Worm (Caenorhabditis elegans): Measurements from ENCODE around the gene C54D1.7.

C54D1.7 gene

DNA sequence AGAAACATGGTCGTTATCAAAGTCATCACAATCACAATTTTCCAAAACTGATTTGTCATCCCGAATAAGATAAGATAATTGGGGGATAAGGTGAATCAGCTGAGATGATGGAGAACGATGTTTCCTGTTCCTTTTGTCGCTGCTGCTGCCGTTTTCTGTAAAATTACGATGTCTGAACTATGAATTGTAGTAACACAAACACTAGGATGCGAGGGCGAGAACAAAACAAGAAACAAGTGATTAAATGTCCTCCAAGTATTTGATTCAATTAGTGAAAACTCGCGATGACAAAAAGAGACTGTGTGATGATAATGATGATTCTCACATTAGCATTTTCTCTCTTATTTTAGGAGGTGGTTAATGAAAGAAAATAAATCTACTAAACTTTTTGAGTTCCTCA lies at the start of gene C54D1.7:
TSS of gene C54D1.7 (minus strand) at position 157 of the 400 bp plus-strand sequence.
- TF ChIP-seq F13C5.2 (tag; optimal IDR thresholded peaks at IDR 0.05) (no peak), tbx-11 (GFP tag; IDR thresholded peaks at IDR 0.05) (no peak), ceh-36 (tag; optimal IDR thresholded peaks at IDR 0.05) (no peak), tra-4 (tag; optimal IDR thresholded peaks at IDR 0.05) (no peak), hmbx-1 (tag; optimal IDR thresholded peaks at IDR 0.05) (no peak), ets-7 (tag; optimal IDR thresholded peaks at IDR 0.05) (no peak)

- TF ChIP-seq B0310.2 (tag; optimal IDR thresholded peaks at IDR 0.05): no peak
- no peak for TF ChIP-seq ama-1 (optimal IDR thresholded peaks at IDR 0.05)
- no peak for TF ChIP-seq ets-7 (tag; optimal IDR thresholded peaks at IDR 0.05)
- no peak for TF ChIP-seq flt-1 (GFP tag; IDR thresholded peaks at IDR 0.05)
- TF ChIP-seq hnd-1 (tag; optimal IDR thresholded peaks at IDR 0.05): no peak
- TF ChIP-seq tbx-37 (GFP tag; conservative IDR thresholded peaks at IDR 0.05): no peak
- TF ChIP-seq aly-1 (tag; optimal IDR thresholded peaks at IDR 0.05): no peak
- TF ChIP-seq scrt-1 (GFP tag; IDR thresholded peaks at IDR 0.05): no peak
- no peak for TF ChIP-seq sea-1 (GFP tag; conservative IDR thresholded peaks at IDR 0.05)
- TF ChIP-seq ceh-36 (tag; optimal IDR thresholded peaks at IDR 0.05): no peak
- TF ChIP-seq hmg-4 (GFP tag; optimal IDR thresholded peaks at IDR 0.05): no peak
- TF ChIP-seq tra-4 (tag; optimal IDR thresholded peaks at IDR 0.05): no peak
- no peak for TF ChIP-seq ceh-13 (GFP tag; optimal IDR thresholded peaks at IDR 0.05)
- no peak for TF ChIP-seq pes-1 (GFP tag; IDR thresholded peaks at IDR 0.05)
- no peak for TF ChIP-seq hmbx-1 (tag; optimal IDR thresholded peaks at IDR 0.05)
- TF ChIP-seq tbx-11 (GFP tag; IDR thresholded peaks at IDR 0.05): no peak
These were observed 49.4 kb upstream of the C54D1.7 start, which contains the start of gene C55B6.5 for ce11 chrX:7205195-7205594. TSS of gene C55B6.5 (minus strand) at chrX:7205295.

- TF ChIP-seq sea-1 (GFP tag; conservative IDR thresholded peaks at IDR 0.05) (no peak), tbx-37 (GFP tag; conservative IDR thresholded peaks at IDR 0.05) (no peak), F13C5.2 (tag; optimal IDR thresholded peaks at IDR 0.05) (no peak), ceh-13 (GFP tag; optimal IDR thresholded peaks at IDR 0.05) (no peak), hnd-1 (tag; optimal IDR thresholded peaks at IDR 0.05) (no peak), B0310.2 (tag; optimal IDR thresholded peaks at IDR 0.05) (no peak), tbx-11 (GFP tag; IDR thresholded peaks at IDR 0.05) (no peak), aly-1 (tag; optimal IDR thresholded peaks at IDR 0.05) (no peak), ceh-36 (tag; optimal IDR thresholded peaks at IDR 0.05) (no peak), flt-1 (GFP tag; IDR thresholded peaks at IDR 0.05) (no peak), hmbx-1 (tag; optimal IDR thresholded peaks at IDR 0.05) (no peak), tra-4 (tag; optimal IDR thresholded peaks at IDR 0.05) (no peak), scrt-1 (GFP tag; IDR thresholded peaks at IDR 0.05) (no peak)
These were observed 48.3 kb upstream of the C54D1.7 start for ce11 chrX:7204175-7204574.

DNA sequence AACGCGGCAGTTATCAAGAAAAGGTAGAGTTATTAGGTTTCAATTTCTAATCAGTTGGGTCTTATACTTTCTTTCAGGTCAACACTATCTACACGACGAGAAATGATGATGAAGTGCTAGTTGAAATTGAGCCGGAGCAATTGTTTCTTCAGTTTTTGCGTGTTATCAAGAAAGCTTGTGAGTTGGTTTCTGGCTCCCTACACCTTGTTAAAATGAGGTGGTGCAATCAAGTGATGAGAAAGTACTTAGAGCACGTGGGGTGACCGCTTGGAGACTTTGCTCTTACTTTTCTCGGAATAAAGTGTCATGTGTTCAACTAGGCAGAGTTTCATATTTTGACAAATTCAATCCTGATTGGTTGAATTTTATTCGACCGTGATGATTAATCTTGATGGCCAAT lies 44.6 kb upstream of the C54D1.7 start:
- TF ChIP-seq scrt-1 (GFP tag; IDR thresholded peaks at IDR 0.05) (no peak), pes-1 (GFP tag; IDR thresholded peaks at IDR 0.05) (no peak), ama-1 (optimal IDR thresholded peaks at IDR 0.05) (no peak), hmbx-1 (tag; optimal IDR thresholded peaks at IDR 0.05) (no peak), ceh-13 (GFP tag; optimal IDR thresholded peaks at IDR 0.05) (no peak), tbx-11 (GFP tag; IDR thresholded peaks at IDR 0.05) (no peak), B0310.2 (tag; optimal IDR thresholded peaks at IDR 0.05) (no peak), F13C5.2 (tag; optimal IDR thresholded peaks at IDR 0.05) (no peak), sea-1 (GFP tag; conservative IDR thresholded peaks at IDR 0.05) (no peak), hmg-4 (GFP tag; optimal IDR thresholded peaks at IDR 0.05) (no peak), flt-1 (GFP tag; IDR thresholded peaks at IDR 0.05) (no peak), aly-1 (tag; optimal IDR thresholded peaks at IDR 0.05) (no peak), tbx-37 (GFP tag; conservative IDR thresholded peaks at IDR 0.05) (no peak), ceh-36 (tag; optimal IDR thresholded peaks at IDR 0.05) (no peak), tra-4 (tag; optimal IDR thresholded peaks at IDR 0.05) (no peak), hnd-1 (tag; optimal IDR thresholded peaks at IDR 0.05) (no peak), ets-7 (tag; optimal IDR thresholded peaks at IDR 0.05) (no peak)

DNA sequence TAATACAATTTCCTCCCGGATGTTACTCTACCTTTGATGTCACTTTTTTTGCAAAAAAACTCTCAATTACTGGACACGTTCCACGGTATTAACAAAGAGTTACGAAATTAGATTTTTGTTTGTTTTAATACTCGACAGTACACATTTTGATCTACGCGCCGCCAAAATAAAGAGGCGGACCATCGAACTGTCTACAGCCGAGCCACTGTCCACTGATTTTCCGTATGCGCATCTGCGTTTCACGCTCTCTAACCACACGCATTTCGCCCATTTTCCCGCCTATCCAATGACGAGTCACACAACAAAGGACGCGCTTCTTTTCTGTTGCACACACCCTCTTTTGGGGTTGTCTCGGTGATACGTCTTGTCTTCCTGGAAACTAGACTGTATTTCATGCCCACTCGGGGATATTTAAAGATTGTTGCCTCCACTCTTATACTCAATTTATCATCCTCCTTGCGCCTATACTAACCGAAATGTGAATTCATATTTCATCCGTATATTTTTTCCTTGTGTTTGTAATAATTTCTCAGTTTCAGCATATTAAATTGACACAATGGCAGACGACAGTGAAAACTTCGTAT lies 44.1 kb upstream of the C54D1.7 start, which contains the start of gene C55B6.1:
TSS of gene C55B6.1 (plus strand) at position 534 of the 584 bp plus-strand sequence.
- TF ChIP-seq ama-1 (optimal IDR thresholded peaks at IDR 0.05) (no peak), scrt-1 (GFP tag; IDR thresholded peaks at IDR 0.05) (no peak), F13C5.2 (tag; optimal IDR thresholded peaks at IDR 0.05) (no peak), tbx-37 (GFP tag; conservative IDR thresholded peaks at IDR 0.05) (no peak), aly-1 (tag; optimal IDR thresholded peaks at IDR 0.05) (no peak), hmbx-1 (tag; optimal IDR thresholded peaks at IDR 0.05) (no peak), flt-1 (GFP tag; IDR thresholded peaks at IDR 0.05) (no peak), ceh-36 (tag; optimal IDR thresholded peaks at IDR 0.05) (no peak), ceh-13 (GFP tag; optimal IDR thresholded peaks at IDR 0.05) (no peak), hnd-1 (tag; optimal IDR thresholded peaks at IDR 0.05) (no peak), hmg-4 (GFP tag; optimal IDR thresholded peaks at IDR 0.05) (no peak), ets-7 (tag; optimal IDR thresholded peaks at IDR 0.05) (no peak), sea-1 (GFP tag; conservative IDR thresholded peaks at IDR 0.05) (no peak), tra-4 (tag; optimal IDR thresholded peaks at IDR 0.05) (no peak), tbx-11 (GFP tag; IDR thresholded peaks at IDR 0.05) (no peak), pes-1 (GFP tag; IDR thresholded peaks at IDR 0.05) (no peak), B0310.2 (tag; optimal IDR thresholded peaks at IDR 0.05) (no peak)

ce11 chrX:7193894-7194614 lies 38.2 kb upstream of the C54D1.7 start, which contains the start of gene dnj-7:
TSS of gene dnj-7 (plus strand) at chrX:7194564.
- TF ChIP-seq hnd-1 (tag; optimal IDR thresholded peaks at IDR 0.05): no peak
- TF ChIP-seq sea-1 (GFP tag; conservative IDR thresholded peaks at IDR 0.05): no peak
- TF ChIP-seq hmbx-1 (tag; optimal IDR thresholded peaks at IDR 0.05): no peak
- TF ChIP-seq ama-1 (optimal IDR thresholded peaks at IDR 0.05): no peak
- no peak for TF ChIP-seq ceh-13 (GFP tag; optimal IDR thresholded peaks at IDR 0.05)
- TF ChIP-seq F13C5.2 (tag; optimal IDR thresholded peaks at IDR 0.05): peak; percentile 16

DNA sequence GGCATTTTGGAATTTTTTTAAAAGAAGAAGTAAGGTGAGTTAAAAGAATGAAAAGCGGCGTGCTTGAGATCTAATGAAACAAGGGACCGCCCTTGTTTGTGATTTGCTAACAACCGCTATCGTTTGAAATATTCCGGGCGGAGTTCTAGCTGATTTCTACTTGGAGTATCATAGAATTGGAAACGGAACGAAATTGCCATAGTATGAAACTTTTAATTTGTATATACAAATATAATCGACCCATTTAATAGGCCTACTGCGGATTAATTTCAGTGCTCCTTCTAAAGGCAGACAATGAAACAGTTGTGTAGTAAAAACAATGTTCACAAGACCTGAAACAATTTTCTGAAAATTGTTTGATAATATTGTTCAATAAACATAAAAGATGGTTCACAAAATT lies 36.0 kb upstream of the C54D1.7 start, which contains the start of gene C55B6.7:
TSS of gene C55B6.7 (minus strand) at position 101 of the 400 bp plus-strand sequence.
- TF ChIP-seq ets-7 (tag; optimal IDR thresholded peaks at IDR 0.05): no peak
- no peak for TF ChIP-seq aly-1 (tag; optimal IDR thresholded peaks at IDR 0.05)
- TF ChIP-seq hnd-1 (tag; optimal IDR thresholded peaks at IDR 0.05): no peak
- no peak for TF ChIP-seq tra-4 (tag; optimal IDR thresholded peaks at IDR 0.05)
- TF ChIP-seq sea-1 (GFP tag; conservative IDR thresholded peaks at IDR 0.05): no peak
- no peak for TF ChIP-seq flt-1 (GFP tag; IDR thresholded peaks at IDR 0.05)
- TF ChIP-seq hmg-4 (GFP tag; optimal IDR thresholded peaks at IDR 0.05): no peak
- no peak for TF ChIP-seq ceh-13 (GFP tag; optimal IDR thresholded peaks at IDR 0.05)
- TF ChIP-seq scrt-1 (GFP tag; IDR thresholded peaks at IDR 0.05): no peak
- no peak for TF ChIP-seq hmbx-1 (tag; optimal IDR thresholded peaks at IDR 0.05)
- TF ChIP-seq pes-1 (GFP tag; IDR thresholded peaks at IDR 0.05): no peak
- no peak for TF ChIP-seq ceh-36 (tag; optimal IDR thresholded peaks at IDR 0.05)
- no peak for TF ChIP-seq F13C5.2 (tag; optimal IDR thresholded peaks at IDR 0.05)
